Worm (Caenorhabditis elegans) whole organism, young adult: ENCODE measurements around the gene rfc-1.

Source experiments
- B0035.1 ChIP-seq: sonication (generic microtip); optimal IDR thresholded peaks from 2 replicates; lab custom pipeline; 2016; ENCODE audit warnings: missing genetic modification characterization, mild to moderate bottlenecking, missing compliant biosample characterization, missing genotype, missing genetic modification reagents
- B0261.1 ChIP-seq: sonication (generic microtip); optimal IDR thresholded peaks from 2 replicates; lab custom pipeline; 2016; ENCODE audit warnings: mild to moderate bottlenecking, missing genetic modification characterization, moderate library complexity, missing compliant biosample characterization
- D2030.7 ChIP-seq: fragments of 200-800 bp; sonication (Bioruptor generic); IDR thresholded peaks from 2 replicates; pipeline ENCODE4 v1.3.6; 2022; ENCODE audit warnings: missing genetic modification reagents, missing genetic modification characterization, missing compliant biosample characterization
- F57A8.1 ChIP-seq: fragments of 200-800 bp; sonication (Bioruptor generic); optimal IDR thresholded peaks from 2 replicates; lab custom pipeline; 2018; ENCODE audit warnings: mild to moderate bottlenecking, missing genetic modification characterization, moderate library complexity, missing compliant biosample characterization
- F57C9.4 ChIP-seq: sonication (generic microtip); optimal IDR thresholded peaks from 2 replicates; lab custom pipeline; 2017; ENCODE audit warnings: mild to moderate bottlenecking, missing genetic modification characterization, missing compliant biosample characterization
- K12H6.12 ChIP-seq: fragments of 200-800 bp; sonication (Bioruptor generic); optimal IDR thresholded peaks from 2 replicates; lab custom pipeline; 2018; ENCODE audit warnings: mild to moderate bottlenecking, missing genetic modification characterization, missing compliant biosample characterization
- Y53F4B.3 ChIP-seq: fragments of 200-800 bp; sonication (Bioruptor generic); IDR thresholded peaks from 2 replicates; pipeline ENCODE4 v1.3.6; 2022; ENCODE audit warnings: missing genetic modification reagents, missing genetic modification characterization, missing compliant biosample characterization
- Y67H2A.10 ChIP-seq: fragments of 200-800 bp; sonication (Bioruptor generic); conservative IDR thresholded peaks from 2 replicates; pipeline ENCODE4 v1.3.6; 2022; ENCODE audit warnings: missing genetic modification reagents, missing genetic modification characterization, missing compliant biosample characterization
- Y79H2A.3 ChIP-seq: fragments of 200-800 bp; sonication (Bioruptor generic); conservative IDR thresholded peaks from 2 replicates; pipeline ENCODE4 v1.3.6; 2022; ENCODE audit warnings: missing genetic modification reagents, missing genetic modification characterization, missing compliant biosample characterization
- Y95B8A.8 ChIP-seq: fragments of 200-800 bp; sonication (Bioruptor generic); IDR thresholded peaks from 2 replicates; pipeline ENCODE4 v1.3.6; 2022; ENCODE audit warnings: missing genetic modification reagents, missing genetic modification characterization, missing compliant biosample characterization
- athp-1 ChIP-seq: sonication (generic microtip); optimal IDR thresholded peaks from 2 replicates; lab custom pipeline; 2017; ENCODE audit warnings: mild to moderate bottlenecking, missing genetic modification characterization, missing compliant biosample characterization
- attf-5 ChIP-seq: fragments of 200-800 bp; sonication (Bioruptor generic); optimal IDR thresholded peaks from 2 replicates; lab custom pipeline; 2018; ENCODE audit warnings: mild to moderate bottlenecking, missing genetic modification characterization, missing compliant biosample characterization
- attf-6 ChIP-seq: fragments of 200-800 bp; sonication (Bioruptor generic); IDR thresholded peaks from 2 replicates; pipeline ENCODE4 v1.3.6; 2022; ENCODE audit warnings: missing genetic modification reagents, missing genetic modification characterization, missing compliant biosample characterization
- bed-1 ChIP-seq: fragments of 200-800 bp; sonication (Bioruptor generic); IDR thresholded peaks from 2 replicates; pipeline ENCODE4 v1.3.6; 2022; ENCODE audit warnings: missing genetic modification reagents, missing genetic modification characterization, missing compliant biosample characterization
- ceh-100 ChIP-seq: fragments of 200-800 bp; sonication (Bioruptor generic); IDR thresholded peaks from 2 replicates; pipeline ENCODE4 v1.3.6; 2022; ENCODE audit warnings: missing genetic modification reagents, missing genetic modification characterization, missing compliant biosample characterization
- ceh-79 ChIP-seq: sonication (generic microtip); optimal IDR thresholded peaks from 2 replicates; lab custom pipeline; 2017; ENCODE audit warnings: mild to moderate bottlenecking, missing genetic modification characterization, missing compliant biosample characterization
- ceh-91 ChIP-seq: fragments of 200-800 bp; sonication (Bioruptor generic); IDR thresholded peaks from 2 replicates; pipeline ENCODE4 v1.3.6; 2022; ENCODE audit warnings: missing genetic modification reagents, missing genetic modification characterization, missing compliant biosample characterization
- die-1 ChIP-seq: sonication (generic microtip); optimal IDR thresholded peaks from 2 replicates; lab custom pipeline; 2016; ENCODE audit warnings: missing genotype, mild to moderate bottlenecking, missing genetic modification characterization, missing compliant biosample characterization
- dox-1 ChIP-seq: fragments of 200-800 bp; sonication (Bioruptor generic); IDR thresholded peaks from 2 replicates; pipeline ENCODE4 v1.3.6; 2022; ENCODE audit warnings: missing genetic modification reagents, missing genetic modification characterization, missing compliant biosample characterization
- egl-44 ChIP-seq: fragments of 200-800 bp; sonication (Bioruptor generic); IDR thresholded peaks from 2 replicates; pipeline ENCODE4 v1.3.6; 2022; ENCODE audit warnings: missing genetic modification reagents, missing genetic modification characterization, missing compliant biosample characterization
- ekl-4 ChIP-seq: fragments of 200-800 bp; sonication (Bioruptor generic); IDR thresholded peaks from 2 replicates; pipeline ENCODE4 v1.3.6; 2022; ENCODE audit warnings: missing genetic modification reagents, missing genetic modification characterization, missing compliant biosample characterization
- fkh-3 ChIP-seq: sonication (generic microtip); optimal IDR thresholded peaks from 2 replicates; lab custom pipeline; 2016; ENCODE audit warnings: mild to moderate bottlenecking, missing genetic modification characterization, missing compliant biosample characterization
- hlh-12 ChIP-seq: sonication (generic microtip); optimal IDR thresholded peaks from 2 replicates; lab custom pipeline; 2016; ENCODE audit warnings: missing genetic modification characterization, missing compliant biosample characterization
- hlh-26 ChIP-seq: fragments of 200-800 bp; sonication (Bioruptor generic); conservative IDR thresholded peaks from 2 replicates; pipeline ENCODE4 v1.3.6; 2022; ENCODE audit warnings: missing genetic modification reagents, missing genetic modification characterization, missing compliant biosample characterization
- hmg-1.2 ChIP-seq: fragments of 200-800 bp; sonication (Bioruptor generic); IDR thresholded peaks from 2 replicates; pipeline ENCODE4 v1.3.6; 2022; ENCODE audit warnings: missing genetic modification reagents, missing genetic modification characterization, missing compliant biosample characterization
- hrde-1 ChIP-seq: sonication (generic microtip); optimal IDR thresholded peaks from 2 replicates; lab custom pipeline; 2016; ENCODE audit warnings: missing genetic modification characterization, mild to moderate bottlenecking, missing compliant biosample characterization, moderate library complexity, missing genotype, missing genetic modification reagents, borderline replicate concordance
- lin-35 ChIP-seq, 3 experiments: fragments of 150-350 bp in 2 of 3; sonication (generic microtip) in 1 of 3; optimal IDR thresholded peaks; 2 replicates each; lab custom pipeline; 2014 to 2018; ENCODE audit warnings: missing biosample characterization in 3 of 3, missing genetic modification characterization in 3 of 3, missing genetic modification reagents in 3 of 3
- lin-40 ChIP-seq: sonication (generic microtip); optimal IDR thresholded peaks from 2 replicates; lab custom pipeline; 2016; ENCODE audit warnings: missing genetic modification characterization, mild to moderate bottlenecking, missing compliant biosample characterization, missing genotype, missing genetic modification reagents
- lir-1 ChIP-seq: fragments of 200-800 bp; sonication (Bioruptor generic); conservative IDR thresholded peaks from 2 replicates; pipeline ENCODE4 v1.3.6; 2022; ENCODE audit warnings: missing genetic modification reagents, missing genetic modification characterization, missing compliant biosample characterization
- lsl-1 ChIP-seq: fragments of 200-800 bp; sonication (Bioruptor generic); optimal IDR thresholded peaks from 2 replicates; lab custom pipeline; 2018; ENCODE audit warnings: mild to moderate bottlenecking, missing genetic modification characterization, moderate library complexity, missing compliant biosample characterization
- lsy-27 ChIP-seq: sonication (generic microtip); optimal IDR thresholded peaks from 2 replicates; lab custom pipeline; 2017; ENCODE audit warnings: missing genetic modification characterization, mild to moderate bottlenecking, missing compliant biosample characterization, antibody characterized with exemption, missing genotype, borderline replicate concordance; ENCODE audit not compliant: insufficient read depth
- mes-4 ChIP-seq: sonication (generic microtip); optimal IDR thresholded peaks from 2 replicates; lab custom pipeline; 2016; ENCODE audit warnings: missing genotype, missing genetic modification characterization, missing compliant biosample characterization
- nhr-120 ChIP-seq: fragments of 200-800 bp; sonication (Bioruptor generic); IDR thresholded peaks from 2 replicates; pipeline ENCODE4 v1.3.6; 2022; ENCODE audit warnings: missing genetic modification characterization, missing compliant biosample characterization
- nhr-27 ChIP-seq: fragments of 200-800 bp; sonication (Bioruptor generic); optimal IDR thresholded peaks from 2 replicates; lab custom pipeline; 2018; ENCODE audit warnings: mild to moderate bottlenecking, missing genetic modification characterization, moderate library complexity, missing compliant biosample characterization
- nhr-90 ChIP-seq: sonication (generic microtip); optimal IDR thresholded peaks from 2 replicates; lab custom pipeline; 2016; ENCODE audit warnings: missing genotype, mild to moderate bottlenecking, missing genetic modification characterization, missing compliant biosample characterization
- pha-4 ChIP-seq: fragments of 150-350 bp; sonication (generic microtip); optimal IDR thresholded peaks from 2 replicates; lab custom pipeline; 2014; ENCODE audit warnings: missing biosample characterization, missing genetic modification reagents, missing genetic modification characterization
- rpc-1 ChIP-seq, 2 experiments: fragments of 150-350 bp in 1 of 2; sonication (generic microtip) in 1 of 2; optimal IDR thresholded peaks; 2 replicates each; lab custom pipeline; 2014 to 2018; ENCODE audit warnings: missing biosample characterization in 1 of 2, missing genetic modification characterization in 1 of 2, missing genetic modification reagents in 1 of 2, missing genotype in 1 of 2
- snpc-3.4 ChIP-seq: sonication (generic microtip); optimal IDR thresholded peaks from 2 replicates; lab custom pipeline; 2017; ENCODE audit warnings: missing genetic modification characterization, mild to moderate bottlenecking, missing compliant biosample characterization, antibody characterized with exemption, moderate library complexity, missing genotype, missing genetic modification reagents
- sptf-2 ChIP-seq: fragments of 200-800 bp; sonication (Bioruptor generic); optimal IDR thresholded peaks from 2 replicates; lab custom pipeline; 2018; ENCODE audit warnings: mild to moderate bottlenecking, missing genetic modification characterization, missing compliant biosample characterization
- zfh-2 ChIP-seq: fragments of 200-800 bp; sonication (Bioruptor generic); conservative IDR thresholded peaks from 2 replicates; pipeline ENCODE4 v1.3.6; 2022; ENCODE audit warnings: missing genetic modification reagents, missing genetic modification characterization, missing compliant biosample characterization
- ztf-22 ChIP-seq: fragments of 200-800 bp; sonication (Bioruptor generic); optimal IDR thresholded peaks from 2 replicates; lab custom pipeline; 2018; ENCODE audit warnings: mild to moderate bottlenecking, missing genetic modification characterization, moderate library complexity, missing compliant biosample characterization
- ztf-25 ChIP-seq: fragments of 200-800 bp; sonication (Bioruptor generic); IDR thresholded peaks from 2 replicates; pipeline ENCODE4 v1.3.6; 2022; ENCODE audit warnings: missing genetic modification reagents, missing genetic modification characterization, missing compliant biosample characterization

rfc-1 gene

ce11 chrV:14686231-14687105, 40.7 kb upstream of the rfc-1 start (continued):
- peak; percentile 70 for TF ChIP-seq F57A8.1
- TF ChIP-seq zfh-2: peak; percentile 63; the same call in 1 of the 2 replicates
- TF ChIP-seq hlh-26: no peak
- TF ChIP-seq, all 124 proteins: peak for 17

DNA sequence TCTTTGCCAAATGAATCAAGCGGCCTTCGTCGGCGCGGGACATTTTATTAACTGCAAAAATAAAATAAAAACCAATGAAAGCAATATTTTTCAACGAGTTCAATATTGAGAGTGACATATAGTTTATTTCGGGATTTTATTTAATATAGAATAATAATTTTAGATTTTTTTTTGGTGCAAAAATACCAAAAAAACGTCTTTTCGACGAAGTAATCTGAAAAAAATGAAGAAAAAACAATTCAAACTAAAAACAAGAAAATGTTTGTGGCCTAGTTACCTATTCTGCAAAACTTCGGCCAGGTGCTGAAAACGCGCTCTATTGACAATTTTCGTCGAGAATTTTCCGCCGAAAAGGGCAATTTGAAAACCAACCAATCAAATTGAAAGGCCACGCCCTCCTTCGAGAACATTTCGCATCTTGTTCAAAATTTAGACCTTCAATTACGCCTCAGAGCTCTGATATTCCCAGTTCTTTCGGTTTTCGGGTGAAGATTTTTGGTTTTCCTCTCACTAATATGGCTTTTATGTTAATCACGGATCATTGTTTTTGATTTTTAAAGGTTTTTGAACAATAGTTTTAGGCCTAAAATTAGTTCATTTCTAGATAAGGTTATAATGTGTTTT, 39.8 kb upstream of the rfc-1 start, which contains the start of gene C47E8.4:
Gene C47E8.4 (minus strand): TSS at position 51 of the 624 bp plus-strand sequence.
- TF ChIP-seq lsl-1 (peak; percentile 76), mes-4 (tag; lab: Kevin White, UChicago) (no peak), hrde-1 (tag; lab: Kevin White, UChicago) (peak; percentile 90), nhr-90 (tag; lab: Kevin White, UChicago) (no peak), Y67H2A.10 (GFP tag; lab: Robert Waterston, UW) (peak; percentile 93), ceh-79 (tag; lab: Kevin White, UChicago) (peak; percentile 87), nhr-27 (peak; percentile 92), attf-5 (peak; percentile 94), hlh-26 (no peak), ceh-100 (peak; percentile 86), egl-44 (GFP tag; lab: Robert Waterston, UW) (peak; percentile 73), fkh-3 (tag; lab: Kevin White, UChicago) (no peak), Y95B8A.8 (GFP tag; lab: Robert Waterston, UW) (peak; percentile 80; the same call in 1 of the 2 replicates), B0035.1 (tag; lab: Kevin White, UChicago) (peak; percentile 89), die-1 (tag; lab: Kevin White, UChicago) (no peak), nhr-120 (0 out of 2 replicates have a peak, but pooled peaks have one; percentile 79), pha-4 (tag; lab: Kevin White, UChicago) (peak; percentile 8), F57C9.4 (tag; lab: Kevin White, UChicago) (peak; percentile 57), ekl-4 (GFP tag; lab: Robert Waterston, UW) (peak; percentile 98), Y53F4B.3 (GFP tag; lab: Robert Waterston, UW) (peak; percentile 48; the same call in 1 of the 2 replicates), B0261.1 (tag; lab: Kevin White, UChicago) (peak; percentile 41), Y79H2A.3 (GFP tag; lab: Robert Waterston, UW) (no peak), ceh-91 (peak; percentile 93), ztf-25 (GFP tag; lab: Robert Waterston, UW) (0 out of 2 replicates have a peak, but pooled peaks have one; percentile 80), F57A8.1 (no peak), D2030.7 (GFP tag; lab: Robert Waterston, UW) (peak; percentile 93), dox-1 (GFP tag; lab: Robert Waterston, UW) (peak; percentile 95), snpc-3.4 (peak; percentile 95), hmg-1.2 (peak; percentile 72), ztf-22 (peak; percentile 85), attf-6 (peak; percentile 71; the same call in 1 of the 2 replicates), bed-1 (GFP tag; lab: Robert Waterston, UW) (0 out of 2 replicates have a peak, but pooled peaks have one; percentile 43), lsy-27 (tag; lab: Kevin White, UChicago) (no peak), lin-40 (peak; percentile 98), K12H6.12 (tag; lab: Kevin White, UChicago) (peak; percentile 96), hlh-12 (tag; lab: Kevin White, UChicago) (no peak), lir-1 (GFP tag; lab: Robert Waterston, UW) (peak; percentile 95), sptf-2 (no peak), athp-1 (tag; lab: Kevin White, UChicago) (peak; percentile 96), lin-35 (GFP tag; optimal IDR thresholded peaks at IDR 0.05; lab: Kevin White, UChicago) (peak in 2 of 3 experiments; percentile 84 to 94), rpc-1 (optimal IDR thresholded peaks at IDR 0.05; lab: Kevin White, UChicago) (peak; percentile 56), rpc-1 (tag; optimal IDR thresholded peaks at IDR 0.05; lab: Kevin White, UChicago) (peak; percentile 0)
